Worm (Caenorhabditis elegans) whole organism, L1 larva: Measurements from ENCODE around the gene coa-7.

ENCODE experiments used
- ces-1 ChIP-seq: fragments of 150-350 bp; optimal IDR thresholded peaks from 2 replicates; lab custom pipeline; 2014; ENCODE audit warnings: missing biosample characterization, missing genetic modification reagents, missing genetic modification characterization
- lin-39 ChIP-seq: fragments of 150-350 bp; optimal IDR thresholded peaks from 2 replicates; lab custom pipeline; 2014; ENCODE audit warnings: missing biosample characterization, missing genetic modification reagents, missing genetic modification characterization
- lir-3 ChIP-seq: sonication (generic microtip); optimal IDR thresholded peaks from 2 replicates; lab custom pipeline; 2016; ENCODE audit warnings: mild to moderate bottlenecking, missing genetic modification characterization, moderate library complexity, missing compliant biosample characterization; ENCODE audit not compliant: poor library complexity
- nhr-11 ChIP-seq: fragments of 150-350 bp; optimal IDR thresholded peaks from 2 replicates; lab custom pipeline; 2014; ENCODE audit warnings: missing biosample characterization, missing genetic modification characterization
- nhr-28 ChIP-seq: fragments of 150-350 bp; optimal IDR thresholded peaks from 2 replicates; lab custom pipeline; 2014; ENCODE audit warnings: missing biosample characterization, missing genetic modification characterization
- sptf-1 ChIP-seq: fragments of 150-350 bp; optimal IDR thresholded peaks from 2 replicates; lab custom pipeline; 2014; ENCODE audit warnings: missing biosample characterization, missing genetic modification characterization
- unc-62 ChIP-seq: fragments of 150-350 bp; optimal IDR thresholded peaks from 2 replicates; lab custom pipeline; 2014; ENCODE audit warnings: missing biosample characterization, missing genetic modification reagents, missing genetic modification characterization

DNA sequence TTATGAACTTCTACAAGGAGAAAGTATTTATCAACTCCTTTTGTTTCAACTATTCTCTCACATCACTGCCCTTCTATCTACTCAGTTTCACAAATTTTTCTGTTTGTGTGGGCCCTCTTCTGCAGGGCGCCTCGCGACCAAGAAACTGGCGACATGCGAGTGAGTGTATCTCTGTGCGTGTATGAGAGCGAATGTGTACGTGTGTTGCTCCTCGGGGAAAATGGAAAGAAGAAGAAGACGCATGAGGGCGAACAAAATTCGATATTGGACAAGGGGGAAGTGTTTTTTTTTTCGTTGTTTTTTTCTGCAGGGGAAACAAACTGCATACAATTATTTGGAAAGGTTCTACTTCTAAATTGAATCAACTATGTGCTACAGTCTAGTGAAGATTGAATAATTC is 29.4 kb downstream of the coa-7 start:
- TF ChIP-seq lin-39 (tag; lab: Kevin White, UChicago) (no peak), nhr-28 (tag; lab: Kevin White, UChicago) (no peak), lir-3 (tag; lab: Kevin White, UChicago) (no peak), ces-1 (GFP tag; lab: Kevin White, UChicago) (no peak), sptf-1 (tag; lab: Kevin White, UChicago) (no peak), unc-62 (GFP tag; lab: Kevin White, UChicago) (no peak), nhr-11 (no peak)
